Fruit fly (Drosophila melanogaster): ENCODE results near the gene bru2.

The bru2 gene

dm6 chr2L:12435976-12436771, 92.2 kb downstream of the bru2 start (continued):
- TF ChIP-seq CG17186 (GFP tag; optimal IDR thresholded peaks at IDR 0.05) (no peak), CG10147 (GFP tag; optimal IDR thresholded peaks at IDR 0.05) (no peak), jumu (GFP tag; optimal IDR thresholded peaks at IDR 0.05) (no peak), CG5953 (GFP tag; IDR thresholded peaks at IDR 0.05) (no peak), CG13775 (GFP tag; optimal IDR thresholded peaks at IDR 0.05) (no peak), CG9727 (GFP tag; optimal IDR thresholded peaks at IDR 0.05) (no peak), hth (optimal IDR thresholded peaks at IDR 0.05) (no peak), CG33557 (GFP tag; optimal IDR thresholded peaks at IDR 0.05) (no peak), Med (GFP tag) (peak; percentile 71), CG10654 (GFP tag; optimal IDR thresholded peaks at IDR 0.05) (no peak), CG32532 (GFP tag; IDR thresholded peaks at IDR 0.05) (no peak), CG3838 (GFP tag; optimal IDR thresholded peaks at IDR 0.05) (no peak), sqz (GFP tag; optimal IDR thresholded peaks at IDR 0.05) (no peak), Dll (GFP tag; IDR thresholded peaks at IDR 0.05; ENCODE audit: partially characterized antibody) (0 out of 4 replicates have a peak, but pooled peaks have one; percentile 3), Awh (GFP tag; IDR thresholded peaks at IDR 0.05) (no peak), Mes4 (GFP tag; optimal IDR thresholded peaks at IDR 0.05) (no peak), cato (GFP tag; optimal IDR thresholded peaks at IDR 0.05; ENCODE audit: borderline replicate concordance) (no peak), CG6654 (GFP tag; optimal IDR thresholded peaks at IDR 0.05) (no peak), sob (GFP tag; IDR thresholded peaks at IDR 0.05) (no peak), CG5180 (GFP tag; optimal IDR thresholded peaks at IDR 0.05) (no peak), Sox100B (GFP tag; optimal IDR thresholded peaks at IDR 0.05) (no peak), CTCF (GFP tag; optimal IDR thresholded peaks at IDR 0.05) (no peak), z (GFP tag; IDR thresholded peaks at IDR 0.05) (no peak), CG4404 (GFP tag; IDR thresholded peaks at IDR 0.05) (no peak), CG4424 (GFP tag; optimal IDR thresholded peaks at IDR 0.05) (peak; percentile 10), nerfin-1 (tag; optimal IDR thresholded peaks at IDR 0.05) (no peak), CG8924 (tag; optimal IDR thresholded peaks at IDR 0.05) (no peak), CG18262 (tag; optimal IDR thresholded peaks at IDR 0.05) (no peak), wor (GFP tag; IDR thresholded peaks at IDR 0.05) (no peak), az2 (GFP tag; optimal IDR thresholded peaks at IDR 0.05) (no peak), pros (GFP tag; optimal IDR thresholded peaks at IDR 0.05) (no peak), Dp (GFP tag; optimal IDR thresholded peaks at IDR 0.05) (no peak), CG17359 (tag; optimal IDR thresholded peaks at IDR 0.05) (no peak), CG11456 (GFP tag; IDR thresholded peaks at IDR 0.05) (peak; percentile 53; the same call in 1 of the 3 replicates), crol (GFP tag; IDR thresholded peaks at IDR 0.05) (peak; percentile 66), Mad (GFP tag; optimal IDR thresholded peaks at IDR 0.05) (no peak), bigmax (GFP tag; optimal IDR thresholded peaks at IDR 0.05) (peak; percentile 81), tap (tag; optimal IDR thresholded peaks at IDR 0.05) (no peak), Sox102F (GFP tag; optimal IDR thresholded peaks at IDR 0.05) (no peak), CG7357 (GFP tag; IDR thresholded peaks at IDR 0.05) (no peak), Ptx1 (GFP tag; IDR thresholded peaks at IDR 0.05) (no peak), mirr (GFP tag; optimal IDR thresholded peaks at IDR 0.05) (peak; percentile 41), CG4328 (GFP tag; optimal IDR thresholded peaks at IDR 0.05) (no peak), CG17328 (GFP tag; IDR thresholded peaks at IDR 0.05) (no peak), gce (GFP tag; IDR thresholded peaks at IDR 0.05) (no peak), ci (GFP tag; IDR thresholded peaks at IDR 0.05) (peak; percentile 12; the same call in 1 of the 3 replicates), Fer2 (tag; optimal IDR thresholded peaks at IDR 0.05) (no peak), Dek (tag; optimal IDR thresholded peaks at IDR 0.05) (no peak), Gug (GFP tag; IDR thresholded peaks at IDR 0.05) (no peak), tup (GFP tag; optimal IDR thresholded peaks at IDR 0.05) (no peak), CG6175 (GFP tag; IDR thresholded peaks at IDR 0.05) (no peak)

Measured in whole organism, embryonic.